Worm (Caenorhabditis elegans) whole organism, L4 larva: ENCODE results near the gene copb-1.
A peak's percentile ranks its signal among the peaks of the same experiment; 100 is the strongest.

ENCODE experiments used
- D1046.2 ChIP-seq: fragments of 200-800 bp; sonication (Bioruptor generic); IDR thresholded peaks from 2 replicates; pipeline ENCODE4 v1.3.6; 2022; ENCODE audit warnings: missing genetic modification characterization, missing compliant biosample characterization
- F26F4.8 ChIP-seq: fragments of 200-800 bp; sonication (Bioruptor generic); conservative IDR thresholded peaks from 2 replicates; pipeline ENCODE4 v1.3.6; 2022; ENCODE audit warnings: missing genetic modification characterization, missing compliant biosample characterization
- F49E8.2 ChIP-seq: sonication (generic microtip); optimal IDR thresholded peaks from 2 replicates; lab custom pipeline; 2016; ENCODE audit warnings: missing compliant biosample characterization, mild to moderate bottlenecking, missing genetic modification characterization, borderline replicate concordance
- T20F7.1 ChIP-seq: fragments of 200-800 bp; sonication (Bioruptor generic); optimal IDR thresholded peaks from 2 replicates; lab custom pipeline; 2018; ENCODE audit warnings: mild to moderate bottlenecking, missing genetic modification characterization, missing compliant biosample characterization
- T26A8.4 ChIP-seq: fragments of 200-800 bp; sonication (Bioruptor generic); IDR thresholded peaks from 2 replicates; pipeline ENCODE4 v1.3.6; 2022; ENCODE audit warnings: missing genetic modification characterization, missing compliant biosample characterization
- Y48G9A.11 ChIP-seq: fragments of 200-800 bp; sonication (Bioruptor generic); IDR thresholded peaks from 2 replicates; pipeline ENCODE4 v1.3.6; 2022; ENCODE audit warnings: missing genetic modification reagents, missing genetic modification characterization, missing compliant biosample characterization
- Y75B8A.6 ChIP-seq: fragments of 200-800 bp; sonication (Bioruptor generic); IDR thresholded peaks from 2 replicates; pipeline ENCODE4 v1.3.6; 2022; ENCODE audit warnings: missing genetic modification reagents, missing genetic modification characterization, missing compliant biosample characterization
- aha-1 ChIP-seq: fragments of 150-350 bp; peaks from one replicate; lab custom pipeline; 2014; ENCODE audit warnings: missing biosample characterization, missing genetic modification characterization
- ceh-28 ChIP-seq: fragments of 150-350 bp; optimal IDR thresholded peaks from 2 replicates; lab custom pipeline; 2014; ENCODE audit warnings: missing biosample characterization, missing genetic modification reagents, missing genetic modification characterization
- ceh-62 ChIP-seq: sonication (generic microtip); optimal IDR thresholded peaks from 2 replicates; lab custom pipeline; 2017; ENCODE audit warnings: missing biosample characterization, missing genetic modification characterization
- ceh-82 ChIP-seq: sonication (generic microtip); optimal IDR thresholded peaks from 2 replicates; lab custom pipeline; 2017; ENCODE audit warnings: missing biosample characterization, missing genetic modification characterization
- daf-16 ChIP-seq, 3 experiments: sonication (generic microtip); optimal IDR thresholded peaks; 2 replicates each; lab custom pipeline; 2016 to 2017; ENCODE audit warnings: missing genetic modification characterization in 3 of 3, missing genetic modification reagents in 3 of 3, mild to moderate bottlenecking in 2 of 3, missing compliant biosample characterization in 2 of 3, missing biosample characterization in 1 of 3, moderate library complexity in 1 of 3
- daf-8 ChIP-seq: fragments of 200-800 bp; sonication (Bioruptor generic); IDR thresholded peaks from 2 replicates; pipeline ENCODE4 v1.3.6; 2022; ENCODE audit warnings: missing genetic modification characterization, missing compliant biosample characterization
- dmd-9 ChIP-seq: fragments of 200-800 bp; sonication (Bioruptor generic); IDR thresholded peaks from 2 replicates; pipeline ENCODE4 v1.3.6; 2022; ENCODE audit warnings: missing genetic modification reagents, missing genetic modification characterization, missing compliant biosample characterization
- dve-1 ChIP-seq: sonication (generic microtip); optimal IDR thresholded peaks from 2 replicates; lab custom pipeline; 2017; ENCODE audit warnings: antibody characterized with exemption, mild to moderate bottlenecking, missing genetic modification characterization, missing compliant biosample characterization; ENCODE audit not compliant: insufficient read depth
- fos-1 ChIP-seq: fragments of 150-350 bp; optimal IDR thresholded peaks from 2 replicates; lab custom pipeline; 2014; ENCODE audit warnings: missing biosample characterization, missing genetic modification characterization
- hif-1 ChIP-seq, 2 experiments: sonication (generic microtip); optimal IDR thresholded peaks; 2 replicates each; lab custom pipeline; 2016 to 2017; ENCODE audit warnings: missing compliant biosample characterization in 2 of 2, missing genetic modification characterization in 2 of 2, missing genetic modification reagents in 2 of 2, missing genotype in 2 of 2, mild to moderate bottlenecking in 1 of 2
- hlh-30 ChIP-seq: sonication (generic microtip); optimal IDR thresholded peaks from 2 replicates; lab custom pipeline; 2017; ENCODE audit warnings: antibody characterized with exemption, mild to moderate bottlenecking, missing genetic modification characterization, missing compliant biosample characterization; ENCODE audit not compliant: insufficient read depth
- lim-7 ChIP-seq: fragments of 200-800 bp; sonication (Bioruptor generic); IDR thresholded peaks from 2 replicates; pipeline ENCODE4 v1.3.6; 2022; ENCODE audit warnings: missing genetic modification characterization, missing compliant biosample characterization
- lin-1 ChIP-seq: fragments of 200-800 bp; sonication (Bioruptor generic); IDR thresholded peaks from 2 replicates; pipeline ENCODE4 v1.3.6; 2022; ENCODE audit warnings: missing genetic modification reagents, missing genetic modification characterization, missing compliant biosample characterization
- lin-13 ChIP-seq: fragments of 150-350 bp; optimal IDR thresholded peaks from 2 replicates; lab custom pipeline; 2014; ENCODE audit warnings: missing biosample characterization, missing genetic modification reagents, missing genetic modification characterization
- lsy-2 ChIP-seq, 2 experiments: fragments of 150-350 bp in 1 of 2; sonication (generic microtip) in 1 of 2; optimal IDR thresholded peaks; 2 replicates each; lab custom pipeline; 2014 to 2017; ENCODE audit warnings: missing biosample characterization in 2 of 2, missing genetic modification characterization in 2 of 2
- mep-1 ChIP-seq: fragments of 150-350 bp; sonication (generic microtip); optimal IDR thresholded peaks from 3 replicates; lab custom pipeline; 2014; ENCODE audit warnings: missing biosample characterization, missing genetic modification characterization
- mes-2 ChIP-seq: sonication (generic microtip); optimal IDR thresholded peaks from 2 replicates; lab custom pipeline; 2016; ENCODE audit warnings: missing genotype, mild to moderate bottlenecking, missing genetic modification characterization, missing compliant biosample characterization; ENCODE audit not compliant: poor library complexity, severe bottlenecking
- nhr-10 ChIP-seq: fragments of 150-350 bp; optimal IDR thresholded peaks from 2 replicates; lab custom pipeline; 2014; ENCODE audit warnings: missing biosample characterization, missing genetic modification characterization
- nhr-42 ChIP-seq: fragments of 200-800 bp; sonication (Bioruptor generic); IDR thresholded peaks from 2 replicates; pipeline ENCODE4 v1.3.6; 2022; ENCODE audit warnings: missing genetic modification characterization, missing compliant biosample characterization
- saeg-2 ChIP-seq: fragments of 200-800 bp; sonication (Bioruptor generic); IDR thresholded peaks from 2 replicates; pipeline ENCODE4 v1.3.6; 2022; ENCODE audit warnings: missing genetic modification reagents, missing genetic modification characterization, missing compliant biosample characterization
- set-16 ChIP-seq: fragments of 200-800 bp; sonication (Bioruptor generic); IDR thresholded peaks from 2 replicates; pipeline ENCODE4 v1.3.6; 2022; ENCODE audit warnings: missing genetic modification reagents, missing genetic modification characterization, missing compliant biosample characterization
- snpc-4 ChIP-seq: fragments of 150-350 bp; optimal IDR thresholded peaks from 2 replicates; lab custom pipeline; 2014; ENCODE audit warnings: missing biosample characterization, missing genetic modification characterization
- spr-3 ChIP-seq: fragments of 200-800 bp; sonication (Bioruptor generic); optimal IDR thresholded peaks from 2 replicates; lab custom pipeline; 2018; ENCODE audit warnings: mild to moderate bottlenecking, missing genetic modification characterization, missing compliant biosample characterization
- unc-39 ChIP-seq: sonication (generic microtip); optimal IDR thresholded peaks from 2 replicates; lab custom pipeline; 2017; ENCODE audit warnings: missing biosample characterization, missing genetic modification characterization
- unc-62 ChIP-seq, 3 experiments: fragments of 150-350 bp in 1 of 3; sonication (generic microtip); optimal IDR thresholded peaks in 2 of 3; peaks in 1 of 3; 1 replicate in 1 of 3; 2 replicates in 2 of 3; lab custom pipeline; 2014 to 2017; ENCODE audit warnings: missing biosample characterization in 3 of 3, missing genetic modification characterization in 3 of 3, missing genetic modification reagents in 3 of 3, missing genotype in 1 of 3
- ztf-7 ChIP-seq: fragments of 150-350 bp; optimal IDR thresholded peaks from 2 replicates; lab custom pipeline; 2014; ENCODE audit warnings: missing biosample characterization, missing genetic modification characterization

copb-1 gene

ce11 chrII:3065086-3065485 lies 13.5 kb upstream of the copb-1 start:
- TF ChIP-seq ceh-28 (tag; lab: Kevin White, UChicago) (peak; percentile 12), snpc-4 (tag; lab: Kevin White, UChicago) (no peak), D1046.2 (GFP tag; lab: Robert Waterston, UW) (no peak), dve-1 (no peak), lim-7 (GFP tag; lab: Robert Waterston, UW) (no peak)

DNA sequence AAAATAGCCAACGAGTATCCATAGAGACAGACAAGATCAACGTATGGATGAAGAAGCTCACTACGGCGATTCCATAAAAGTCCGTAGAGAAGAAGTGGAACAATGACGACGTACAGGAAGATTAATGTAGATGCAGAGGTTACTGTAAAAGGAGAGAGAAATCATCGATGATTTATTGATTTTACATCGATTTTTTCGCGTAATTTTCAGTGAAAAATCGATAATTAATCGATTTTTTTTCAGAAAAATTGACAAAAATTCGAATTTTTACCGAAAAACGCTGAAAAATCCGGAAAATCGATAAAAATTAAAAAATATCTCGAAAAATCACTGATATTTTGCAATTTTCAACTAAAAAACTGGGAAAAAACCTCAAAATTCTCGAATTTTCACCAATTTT lies 12.2 kb upstream of the copb-1 start:
- TF ChIP-seq ceh-28 (tag; lab: Kevin White, UChicago): peak; percentile 81
- no peak for TF ChIP-seq nhr-42
- TF ChIP-seq Y48G9A.11 (GFP tag; lab: Robert Waterston, UW): no peak

DNA sequence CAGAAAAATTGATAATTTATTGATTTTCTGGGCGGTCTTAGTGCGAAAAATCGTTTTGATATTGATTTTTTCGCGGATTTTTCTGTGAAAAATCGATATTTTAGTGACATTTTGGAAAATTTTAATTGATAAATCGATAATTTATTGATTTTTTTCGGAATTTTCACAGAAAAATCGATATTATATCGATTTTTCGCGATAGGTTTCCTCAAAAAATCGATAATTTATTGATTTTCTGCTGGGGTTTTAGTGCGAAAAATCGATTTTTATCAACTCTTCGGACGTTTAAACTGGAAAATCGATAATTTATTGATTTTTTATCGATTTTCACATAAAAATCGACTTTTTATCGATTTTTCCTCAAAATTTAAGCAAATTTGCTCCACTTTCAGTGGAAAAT lies 11.1 kb upstream of the copb-1 start:
- TF ChIP-seq ceh-82 (tag; lab: Kevin White, UChicago) (no peak), ceh-28 (tag; lab: Kevin White, UChicago) (peak; percentile 96), nhr-10 (no peak)

ce11 chrII:3067896-3068295 lies 10.7 kb upstream of the copb-1 start:
- TF ChIP-seq aha-1 (peak; percentile 86), daf-16 (GFP tag; optimal IDR thresholded peaks at IDR 0.05; lab: Kevin White, UChicago) (no peak), daf-16 (tag; optimal IDR thresholded peaks at IDR 0.05; lab: Kevin White, UChicago) (no peak)

ce11 chrII:3068646-3069045 lies 9.9 kb upstream of the copb-1 start:
- TF ChIP-seq ztf-7 (tag; lab: Kevin White, UChicago) (no peak), nhr-10 (no peak), aha-1 (peak; percentile 61), ceh-62 (no peak), ceh-28 (tag; lab: Kevin White, UChicago) (peak; percentile 55)

- TF ChIP-seq mes-2 (tag; lab: Kevin White, UChicago) (no peak), ceh-28 (tag; lab: Kevin White, UChicago) (peak; percentile 95)
These were observed 8.4 kb upstream of the copb-1 start for ce11 chrII:3070182-3070581.

DNA sequence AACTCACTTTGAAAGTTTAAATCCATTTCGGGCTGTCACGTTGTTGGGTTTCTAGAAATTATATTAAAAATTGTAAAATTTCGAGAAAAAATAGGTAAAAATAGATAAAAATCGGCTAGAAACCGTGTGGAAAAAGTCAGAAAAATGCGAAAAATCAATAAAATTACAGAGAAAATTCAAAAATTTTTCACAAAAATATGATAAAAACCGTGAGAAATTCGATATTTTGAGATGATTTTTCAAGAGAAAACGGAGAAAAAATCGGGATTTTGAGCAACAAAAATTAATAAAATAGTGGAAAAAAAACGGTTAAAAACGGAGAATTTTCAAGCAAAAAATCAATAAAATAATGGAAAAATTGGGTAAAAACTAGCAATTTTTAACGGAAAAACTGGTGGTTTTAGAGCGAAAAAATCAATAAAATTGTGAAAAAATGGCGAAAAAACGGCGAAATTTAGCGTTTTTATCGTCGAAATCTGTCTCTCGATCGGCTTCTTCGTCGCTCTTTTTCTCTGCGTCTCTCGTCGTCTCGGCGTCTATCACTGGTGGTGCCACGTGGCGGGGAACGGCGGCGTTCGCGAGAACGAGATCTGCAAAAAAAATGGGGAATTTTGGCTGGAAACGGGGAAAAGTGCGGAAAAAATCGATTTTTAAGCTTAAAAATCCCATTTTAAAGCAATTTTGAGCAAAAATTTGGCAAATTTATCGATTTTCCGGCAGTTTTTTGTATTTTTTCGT lies 7.4 kb upstream of the copb-1 start, which contains the start of gene Y25C1A.7:
Gene Y25C1A.7 (minus strand): TSS at position 51 of the 738 bp plus-strand sequence.
- peak; percentile 35 for TF ChIP-seq mes-2 (tag; lab: Kevin White, UChicago)
- TF ChIP-seq lsy-2 (tag; optimal IDR thresholded peaks at IDR 0.05; lab: Kevin White, UChicago): no peak

ce11 chrII:3076915-3077314 lies 1.7 kb upstream of the copb-1 start, which contains the start of gene Y25C1A.8:
Gene Y25C1A.8 (minus strand): TSS chrII:3076959.
- TF ChIP-seq spr-3 (GFP tag; lab: Kevin White, UChicago) (peak; percentile 94), Y75B8A.6 (GFP tag; lab: Robert Waterston, UW) (no peak), set-16 (GFP tag; lab: Robert Waterston, UW) (peak; percentile 55; the same call in 1 of the 2 replicates), lin-13 (GFP tag; lab: Kevin White, UChicago) (peak; percentile 87), saeg-2 (0 out of 2 replicates have a peak, but pooled peaks have one; percentile 50), unc-62 (GFP tag; optimal IDR thresholded peaks at IDR 0.05 in 1 of 2; lab: Kevin White, UChicago) (peak in 1 of 2 experiments; percentile 92), unc-62 (tag; optimal IDR thresholded peaks at IDR 0.05; lab: Kevin White, UChicago) (no peak), mep-1 (tag; lab: Kevin White, UChicago) (peak; percentile 95), daf-8 (no peak), Y48G9A.11 (GFP tag; lab: Robert Waterston, UW) (0 out of 2 replicates have a peak, but pooled peaks have one; percentile 31), nhr-10 (peak; percentile 2), fos-1 (tag; lab: Kevin White, UChicago) (no peak), unc-39 (tag; lab: Kevin White, UChicago) (no peak), mes-2 (tag; lab: Kevin White, UChicago) (peak; percentile 96), snpc-4 (tag; lab: Kevin White, UChicago) (peak; percentile 48), F49E8.2 (tag; lab: Kevin White, UChicago) (peak; percentile 67), dmd-9 (peak; percentile 71), hif-1 (tag; optimal IDR thresholded peaks at IDR 0.05; lab: Kevin White, UChicago) (peak in 1 of 2 experiments; percentile 79), lin-1 (GFP tag; lab: Robert Waterston, UW) (peak; percentile 89), ceh-82 (tag; lab: Kevin White, UChicago) (no peak), T26A8.4 (GFP tag; lab: Robert Waterston, UW) (peak; percentile 95), T20F7.1 (GFP tag; lab: Kevin White, UChicago) (no peak), F26F4.8 (GFP tag; lab: Robert Waterston, UW) (no peak), hlh-30 (tag; lab: Kevin White, UChicago) (peak; percentile 92), aha-1 (peak; percentile 99)
